Worm (Caenorhabditis elegans) whole organism, L3 larva: ENCODE measurements around the gene oac-49.

Experiments
- aly-2 ChIP-seq: fragments of 150-350 bp; optimal IDR thresholded peaks from 2 replicates; lab custom pipeline; 2014; ENCODE audit warnings: missing biosample characterization, missing genetic modification characterization
- nfya-1 ChIP-seq: sonication (generic microtip); optimal IDR thresholded peaks from 2 replicates; lab custom pipeline; 2017; ENCODE audit warnings: missing genetic modification characterization, mild to moderate bottlenecking, missing compliant biosample characterization, antibody characterized with exemption, moderate library complexity; ENCODE audit not compliant: insufficient read depth
- skn-1 ChIP-seq: fragments of 150-350 bp; optimal IDR thresholded peaks from 2 replicates; lab custom pipeline; 2014; ENCODE audit warnings: missing biosample characterization, missing genetic modification characterization

DNA sequence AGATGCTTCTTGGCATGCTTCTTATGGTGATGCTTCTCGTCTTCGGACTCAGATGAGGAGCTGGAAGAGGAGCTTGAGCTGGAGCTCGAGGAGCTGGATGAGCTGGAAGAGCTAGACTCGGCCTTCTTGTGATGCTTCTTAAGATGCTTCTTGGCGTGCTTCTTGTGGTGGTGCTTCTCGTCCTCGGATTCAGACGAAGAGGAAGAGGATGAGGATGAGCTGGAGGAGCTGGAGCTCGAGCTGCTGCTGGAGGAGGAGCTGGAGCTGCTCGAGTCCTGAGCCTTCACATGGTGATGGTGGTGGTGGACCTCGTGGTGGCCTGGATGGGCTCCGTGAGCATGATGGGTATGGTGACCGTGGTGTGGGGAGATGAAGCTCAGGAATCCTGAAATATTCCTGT, 15.0 kb upstream of the oac-49 start:
- TF ChIP-seq nfya-1 (tag; lab: Kevin White, UChicago), result no peak
- no peak for TF ChIP-seq skn-1 (tag; lab: Kevin White, UChicago)
- TF ChIP-seq aly-2 (tag; lab: Kevin White, UChicago), result no peak
